Worm (Caenorhabditis elegans) whole organism, L4/young adult: ENCODE results near the gene unc-61.
"Not testable (repeated sequence)": the region's sequence is repeated elsewhere in the genome, so short reads cannot be mapped to it uniquely, and the experiment has no call there.

Source experiments
- W03F9.2 ChIP-seq: fragments of 150-350 bp; optimal IDR thresholded peaks from 2 replicates; lab custom pipeline; 2014; ENCODE audit warnings: missing biosample characterization, missing genetic modification characterization
- dao-5 ChIP-seq: sonication (generic microtip); optimal IDR thresholded peaks from 2 replicates; lab custom pipeline; 2016; ENCODE audit warnings: missing genotype, missing genetic modification characterization, moderate library complexity, missing compliant biosample characterization
- him-1 ChIP-seq: sonication (generic microtip); optimal IDR thresholded peaks from 2 replicates; lab custom pipeline; 2016; ENCODE audit warnings: missing genotype, missing genetic modification reagents, missing genetic modification characterization, missing compliant biosample characterization

Gene unc-61

ce11 chrV:14734187-14734765 lies at the start of gene unc-61:
unc-61 (minus strand) TSS chrV:14734237.
- no peak for TF ChIP-seq him-1
- no peak for TF ChIP-seq dao-5 (tag; lab: Kevin White, UChicago)
- TF ChIP-seq W03F9.2 (tag; lab: Kevin White, UChicago) = no peak

- TF ChIP-seq dao-5 (tag; lab: Kevin White, UChicago) = no peak
- no peak for TF ChIP-seq him-1
- TF ChIP-seq W03F9.2 (tag; lab: Kevin White, UChicago) = no peak
These were observed 47.1 kb upstream of the unc-61 start, which contains the start of gene Y50E8A.11 for ce11 chrV:14781130-14781529. Y50E8A.11 (plus strand) TSS chrV:14781430.

ce11 chrV:14779644-14780043 lies 45.6 kb upstream of the unc-61 start, which contains the start of the genes scrm-7 and Y50E8A.10:
scrm-7 (minus strand) TSS chrV:14779744.
Y50E8A.10 (plus strand) TSS chrV:14779996.
- TF ChIP-seq dao-5 (tag; lab: Kevin White, UChicago) = no peak

ce11 chrV:14773048-14773447 lies 39.0 kb upstream of the unc-61 start, which contains the start of gene haf-7:
haf-7 (plus strand) TSS chrV:14773258.
- TF ChIP-seq him-1 = no peak
- no peak for TF ChIP-seq W03F9.2 (tag; lab: Kevin White, UChicago)
- TF ChIP-seq dao-5 (tag; lab: Kevin White, UChicago) = no peak

ce11 chrV:14763582-14763981 lies 29.5 kb upstream of the unc-61 start:
- TF ChIP-seq dao-5 (tag; lab: Kevin White, UChicago) (no peak), him-1 (no peak), W03F9.2 (tag; lab: Kevin White, UChicago) (no peak)

ce11 chrV:14762563-14762962 lies 28.5 kb upstream of the unc-61 start:
- no peak for TF ChIP-seq W03F9.2 (tag; lab: Kevin White, UChicago)
- no peak for TF ChIP-seq dao-5 (tag; lab: Kevin White, UChicago)
- no peak for TF ChIP-seq him-1

ce11 chrV:14750357-14750756 lies 16.3 kb upstream of the unc-61 start, which contains the start of gene nspa-10:
nspa-10 (minus strand) TSS chrV:14750457.
- not testable (repeated sequence) for TF ChIP-seq him-1; dao-5 (tag; lab: Kevin White, UChicago); W03F9.2 (tag; lab: Kevin White, UChicago)

ce11 chrV:14748608-14749137 lies 14.6 kb upstream of the unc-61 start, which contains the start of the genes lipl-8 and Y50E8A.22:
lipl-8 (minus strand) TSS chrV:14748708.
Y50E8A.22 (minus strand) TSS chrV:14749087.
- TF ChIP-seq dao-5 (tag; lab: Kevin White, UChicago) = no peak
- TF ChIP-seq him-1 = no peak
- TF ChIP-seq W03F9.2 (tag; lab: Kevin White, UChicago) = no peak

- TF ChIP-seq dao-5 (tag; lab: Kevin White, UChicago) (no peak), W03F9.2 (tag; lab: Kevin White, UChicago) (no peak), him-1 (no peak)
These were observed 12.9 kb upstream of the unc-61 start for ce11 chrV:14746975-14747374.

- TF ChIP-seq him-1 = no peak
- no peak for TF ChIP-seq dao-5 (tag; lab: Kevin White, UChicago)
- no peak for TF ChIP-seq W03F9.2 (tag; lab: Kevin White, UChicago)
These were observed 10.8 kb upstream of the unc-61 start for ce11 chrV:14744824-14745223.

- TF ChIP-seq W03F9.2 (tag; lab: Kevin White, UChicago) (no peak), dao-5 (tag; lab: Kevin White, UChicago) (no peak), him-1 (no peak)
These were observed 7.2 kb upstream of the unc-61 start, which contains the start of gene Y50E8A.6 for ce11 chrV:14741233-14741632. Y50E8A.6 (minus strand) TSS chrV:14741333.

- TF ChIP-seq dao-5 (tag; lab: Kevin White, UChicago) (no peak), him-1 (no peak), W03F9.2 (tag; lab: Kevin White, UChicago) (no peak)
These were observed 2.8 kb upstream of the unc-61 start, which contains the start of gene Y50E8A.5 for ce11 chrV:14736851-14737250. Y50E8A.5 (minus strand) TSS chrV:14736951.

- TF ChIP-seq dao-5 (tag; lab: Kevin White, UChicago) = no peak
- no peak for TF ChIP-seq him-1
- TF ChIP-seq W03F9.2 (tag; lab: Kevin White, UChicago) = no peak
These were observed 4.7 kb downstream of the unc-61 start, which contains the start of gene oig-3 for ce11 chrV:14729343-14729742. oig-3 (plus strand) TSS chrV:14729643.

ce11 chrV:14728754-14729153 lies 5.3 kb downstream of the unc-61 start, which contains the start of gene Y50E8A.2:
Y50E8A.2 (minus strand) TSS chrV:14728854.
- TF ChIP-seq him-1 (no peak), W03F9.2 (tag; lab: Kevin White, UChicago) (no peak), dao-5 (tag; lab: Kevin White, UChicago) (no peak)
